Fruit fly (Drosophila melanogaster) whole organism, embryonic: ENCODE measurements around the gene PH4alphaPV.

ENCODE experiments used
- Awh ChIP-seq: fragments of 200-800 bp; sonication (Bioruptor generic); IDR thresholded peaks from 2 replicates; pipeline ENCODE4, ENCODE4 v1.3.6; 2022; ENCODE audit warnings: missing biosample characterization, missing genetic modification characterization
- CG1024 ChIP-seq: fragments of 200-800 bp; sonication (Bioruptor generic); IDR thresholded peaks from 2 replicates; pipeline ENCODE4 v1.3.6; 2022; ENCODE audit warnings: missing biosample characterization, missing genetic modification characterization
- CG10959 ChIP-seq: fragments of 200-800 bp; sonication (Bioruptor generic); IDR thresholded peaks from 2 replicates; pipeline ENCODE4 v1.3.6; 2022; ENCODE audit warnings: missing biosample characterization, missing genetic modification characterization
- CG11696 ChIP-seq: fragments of 200-800 bp; sonication (Bioruptor generic); IDR thresholded peaks from 2 replicates; pipeline ENCODE4 v1.3.6; 2022; ENCODE audit warnings: missing biosample characterization, missing genetic modification characterization
- CG14710 ChIP-seq: fragments of 200-800 bp; sonication (Bioruptor generic); optimal IDR thresholded peaks from 3 replicates; lab custom pipeline; 2019; ENCODE audit warnings: missing biosample characterization, mild to moderate bottlenecking, missing genetic modification characterization, moderate library complexity
- CG14965 ChIP-seq: fragments of 200-800 bp; sonication (Bioruptor generic); optimal IDR thresholded peaks from 2 replicates; lab custom pipeline; 2016; ENCODE audit warnings: missing biosample characterization, missing genetic modification characterization, borderline replicate concordance
- CG15269 ChIP-seq: fragments of 200-800 bp; sonication (Bioruptor generic); optimal IDR thresholded peaks from 2 replicates; lab custom pipeline; 2018; ENCODE audit warnings: missing biosample characterization, mild to moderate bottlenecking, missing genetic modification characterization, moderate library complexity
- CG1529 ChIP-seq: fragments of 200-800 bp; sonication (Bioruptor generic); optimal IDR thresholded peaks from 3 replicates; lab custom pipeline; 2018; ENCODE audit warnings: missing biosample characterization, missing genetic modification characterization
- CG15696 ChIP-seq: fragments of 200-800 bp; sonication (Bioruptor generic); optimal IDR thresholded peaks from 2 replicates; lab custom pipeline; 2019; ENCODE audit warnings: missing biosample characterization, mild to moderate bottlenecking, missing genetic modification characterization, moderate library complexity
- CG16815 ChIP-seq: fragments of 200-800 bp; sonication (Bioruptor generic); optimal IDR thresholded peaks from 3 replicates; lab custom pipeline; 2017; ENCODE audit warnings: missing biosample characterization, mild to moderate bottlenecking, missing genetic modification characterization
- CG2129 ChIP-seq: fragments of 200-800 bp; sonication (Bioruptor generic); IDR thresholded peaks from 2 replicates; pipeline ENCODE4 v1.3.6; 2022; ENCODE audit warnings: missing biosample characterization, missing genetic modification characterization; ENCODE audit not compliant: partially characterized antibody
- CG30020 ChIP-seq: fragments of 200-800 bp; optimal IDR thresholded peaks from 2 replicates; lab custom pipeline; 2019; ENCODE audit warnings: missing biosample characterization, mild to moderate bottlenecking, missing genetic modification characterization, moderate library complexity
- CG33557 ChIP-seq: fragments of 200-800 bp; sonication (Bioruptor generic); optimal IDR thresholded peaks from 2 replicates; lab custom pipeline; 2019; ENCODE audit warnings: missing biosample characterization, mild to moderate bottlenecking, missing genetic modification characterization, moderate library complexity
- CG4282 ChIP-seq: fragments of 200-800 bp; sonication (Bioruptor generic); optimal IDR thresholded peaks from 2 replicates; lab custom pipeline; 2016; ENCODE audit warnings: missing biosample characterization, missing genetic modification characterization
- CG4820 ChIP-seq: fragments of 200-800 bp; sonication (Bioruptor generic); optimal IDR thresholded peaks from 3 replicates; lab custom pipeline; 2016; ENCODE audit warnings: missing biosample characterization, missing genetic modification characterization
- CG5180 ChIP-seq: fragments of 200-800 bp; sonication (Bioruptor generic); optimal IDR thresholded peaks from 3 replicates; lab custom pipeline; 2017; ENCODE audit warnings: missing biosample characterization, missing genetic modification characterization, mild to moderate bottlenecking, moderate library complexity, missing genetic modification reagents
- CG7357 ChIP-seq: fragments of 200-800 bp; sonication (Bioruptor generic); IDR thresholded peaks from 3 replicates; pipeline ENCODE4 v1.3.6; 2022; ENCODE audit warnings: missing biosample characterization, missing genetic modification characterization
- CG7372 ChIP-seq: fragments of 200-800 bp; sonication (Bioruptor generic); IDR thresholded peaks from 2 replicates; pipeline ENCODE4 v1.3.6; 2022; ENCODE audit warnings: missing biosample characterization, missing genetic modification characterization
- CG7987 ChIP-seq: fragments of 200-800 bp; sonication (Bioruptor generic); optimal IDR thresholded peaks from 2 replicates; lab custom pipeline; 2018; ENCODE audit warnings: missing biosample characterization, mild to moderate bottlenecking, missing genetic modification characterization, moderate library complexity
- CG8281 ChIP-seq: fragments of 200-800 bp; sonication (Bioruptor generic); optimal IDR thresholded peaks from 2 replicates; lab custom pipeline; 2018; ENCODE audit warnings: missing biosample characterization, mild to moderate bottlenecking, missing genetic modification characterization, moderate library complexity
- CG8924 ChIP-seq: fragments of 200-800 bp; optimal IDR thresholded peaks from 3 replicates; lab custom pipeline; 2019; ENCODE audit warnings: missing biosample characterization, mild to moderate bottlenecking, missing genetic modification characterization, moderate library complexity
- CG8944 ChIP-seq: fragments of 200-800 bp; sonication (Bioruptor generic); optimal IDR thresholded peaks from 3 replicates; lab custom pipeline; 2016; ENCODE audit warnings: missing biosample characterization, missing genetic modification characterization
- CG9876 ChIP-seq: fragments of 200-800 bp; sonication (Bioruptor generic); optimal IDR thresholded peaks from 2 replicates; lab custom pipeline; 2016; ENCODE audit warnings: missing biosample characterization, missing genetic modification characterization
- Dfd ChIP-seq, 2 experiments: fragments of >200 bp; optimal IDR thresholded peaks; 2 replicates each; lab custom pipeline; 2017; ENCODE audit warnings: missing biosample characterization in 2 of 2, missing genetic modification characterization in 2 of 2
- Gug ChIP-seq: fragments of 200-800 bp; sonication (Bioruptor generic); IDR thresholded peaks from 4 replicates; pipeline ENCODE4 v1.3.6; 2022; ENCODE audit warnings: missing biosample characterization, missing genetic modification characterization
- HHEX ChIP-seq: fragments of 200-800 bp; sonication (Bioruptor generic); optimal IDR thresholded peaks from 3 replicates; lab custom pipeline; 2017; ENCODE audit warnings: missing biosample characterization, mild to moderate bottlenecking, missing genetic modification characterization, missing genetic modification reagents
- HLH54F ChIP-seq: fragments of 200-800 bp; sonication (Bioruptor generic); optimal IDR thresholded peaks from 3 replicates; lab custom pipeline; 2016; ENCODE audit warnings: missing biosample characterization, missing genetic modification characterization
- Kr ChIP-seq: fragments of 200-800 bp; sonication (Bioruptor generic); optimal IDR thresholded peaks from 2 replicates; lab custom pipeline; 2017; ENCODE audit warnings: missing biosample characterization, mild to moderate bottlenecking, missing genetic modification characterization
- MBD-R2 ChIP-seq: fragments of 200-800 bp; sonication (Bioruptor generic); IDR thresholded peaks from 2 replicates; pipeline ENCODE4 v1.3.6; 2022; ENCODE audit warnings: missing biosample characterization, missing genetic modification characterization
- NFAT ChIP-seq: fragments of 200-800 bp; sonication (Bioruptor generic); IDR thresholded peaks from 2 replicates; pipeline ENCODE4 v1.3.6; 2022; ENCODE audit warnings: missing biosample characterization, missing genetic modification characterization
- Spps ChIP-seq: fragments of 200-800 bp; sonication (Bioruptor generic); optimal IDR thresholded peaks from 2 replicates; lab custom pipeline; 2018; ENCODE audit warnings: missing biosample characterization, mild to moderate bottlenecking, missing genetic modification characterization
- Sry-δ ChIP-seq: fragments of 200-800 bp; sonication (Bioruptor generic); optimal IDR thresholded peaks from 2 replicates; lab custom pipeline; 2016; ENCODE audit warnings: missing biosample characterization, missing genetic modification characterization
- bab2 ChIP-seq: fragments of 200-800 bp; sonication (Bioruptor generic); optimal IDR thresholded peaks from 2 replicates; lab custom pipeline; 2016; ENCODE audit warnings: missing biosample characterization, missing genetic modification characterization
- bigmax ChIP-seq: fragments of 200-800 bp; sonication (Bioruptor generic); optimal IDR thresholded peaks from 2 replicates; lab custom pipeline; 2018; ENCODE audit warnings: missing biosample characterization, mild to moderate bottlenecking, missing genetic modification characterization
- caup ChIP-seq: fragments of 200-800 bp; sonication (Bioruptor generic); optimal IDR thresholded peaks from 3 replicates; lab custom pipeline; 2017; ENCODE audit warnings: missing biosample characterization, mild to moderate bottlenecking, missing genetic modification characterization, moderate library complexity; ENCODE audit not compliant: severe bottlenecking
- crol ChIP-seq: fragments of 200-800 bp; sonication (Bioruptor generic); IDR thresholded peaks from 2 replicates; pipeline ENCODE4 v1.3.6; 2022; ENCODE audit warnings: missing biosample characterization, missing genetic modification characterization
- da ChIP-seq: fragments of 200-800 bp; sonication (Bioruptor generic); optimal IDR thresholded peaks from 2 replicates; lab custom pipeline; 2016; ENCODE audit warnings: missing biosample characterization, missing genetic modification characterization
- ken ChIP-seq: fragments of 200-800 bp; sonication (Bioruptor generic); IDR thresholded peaks from 3 replicates; pipeline ENCODE4 v1.3.6; 2022; ENCODE audit warnings: missing biosample characterization, missing genetic modification characterization
- kni ChIP-seq: fragments of 200-800 bp; sonication (Bioruptor generic); optimal IDR thresholded peaks from 3 replicates; lab custom pipeline; 2017; ENCODE audit warnings: mild to moderate bottlenecking, missing biosample characterization, missing genetic modification reagents, missing genetic modification characterization
- mam ChIP-seq: fragments of 200-800 bp; sonication (Bioruptor generic); optimal IDR thresholded peaks from 3 replicates; lab custom pipeline; 2016; ENCODE audit warnings: missing biosample characterization, missing genetic modification characterization
- onecut ChIP-seq: fragments of 200-800 bp; sonication (Bioruptor generic); IDR thresholded peaks from 2 replicates; pipeline ENCODE4 v1.3.6; 2022; ENCODE audit warnings: missing biosample characterization, missing genetic modification characterization
- pita ChIP-seq: fragments of 200-800 bp; sonication (Bioruptor generic); optimal IDR thresholded peaks from 2 replicates; lab custom pipeline; 2017; ENCODE audit warnings: missing biosample characterization, mild to moderate bottlenecking, missing genetic modification characterization
- prd ChIP-seq, 3 experiments: fragments of >200 bp in 2 of 3; fragments of 200-800 bp in 1 of 3; sonication (Bioruptor generic) in 1 of 3; optimal IDR thresholded peaks in 2 of 3; IDR thresholded peaks in 1 of 3; 2 replicates in 2 of 3; 3 replicates in 1 of 3; pipeline versions ENCODE4 v1.3.6 to Lab custom; 2017 to 2022; ENCODE audit warnings: missing biosample characterization in 1 of 3, missing genetic modification characterization in 1 of 3
- row ChIP-seq: fragments of 200-800 bp; sonication (Bioruptor generic); IDR thresholded peaks from 3 replicates; pipeline ENCODE4 v1.3.6; 2022; ENCODE audit warnings: missing biosample characterization, missing genetic modification characterization
- sqz ChIP-seq: fragments of 200-800 bp; sonication (Bioruptor generic); optimal IDR thresholded peaks from 3 replicates; lab custom pipeline; 2018; ENCODE audit warnings: missing biosample characterization, mild to moderate bottlenecking, missing genetic modification characterization
- stwl ChIP-seq: fragments of 200-800 bp; sonication (Bioruptor generic); optimal IDR thresholded peaks from 3 replicates; lab custom pipeline; 2018; ENCODE audit warnings: missing biosample characterization, mild to moderate bottlenecking, missing genetic modification characterization, moderate library complexity
- tin ChIP-seq: fragments of 200-800 bp; sonication (Bioruptor generic); optimal IDR thresholded peaks from 3 replicates; lab custom pipeline; 2016; ENCODE audit warnings: missing biosample characterization, missing genetic modification characterization
- tna ChIP-seq: fragments of 200-800 bp; sonication (Bioruptor generic); IDR thresholded peaks from 2 replicates; pipeline ENCODE4 v1.3.6; 2022; ENCODE audit warnings: missing biosample characterization, missing genetic modification characterization; ENCODE audit not compliant: partially characterized antibody

PH4alphaPV gene

DNA sequence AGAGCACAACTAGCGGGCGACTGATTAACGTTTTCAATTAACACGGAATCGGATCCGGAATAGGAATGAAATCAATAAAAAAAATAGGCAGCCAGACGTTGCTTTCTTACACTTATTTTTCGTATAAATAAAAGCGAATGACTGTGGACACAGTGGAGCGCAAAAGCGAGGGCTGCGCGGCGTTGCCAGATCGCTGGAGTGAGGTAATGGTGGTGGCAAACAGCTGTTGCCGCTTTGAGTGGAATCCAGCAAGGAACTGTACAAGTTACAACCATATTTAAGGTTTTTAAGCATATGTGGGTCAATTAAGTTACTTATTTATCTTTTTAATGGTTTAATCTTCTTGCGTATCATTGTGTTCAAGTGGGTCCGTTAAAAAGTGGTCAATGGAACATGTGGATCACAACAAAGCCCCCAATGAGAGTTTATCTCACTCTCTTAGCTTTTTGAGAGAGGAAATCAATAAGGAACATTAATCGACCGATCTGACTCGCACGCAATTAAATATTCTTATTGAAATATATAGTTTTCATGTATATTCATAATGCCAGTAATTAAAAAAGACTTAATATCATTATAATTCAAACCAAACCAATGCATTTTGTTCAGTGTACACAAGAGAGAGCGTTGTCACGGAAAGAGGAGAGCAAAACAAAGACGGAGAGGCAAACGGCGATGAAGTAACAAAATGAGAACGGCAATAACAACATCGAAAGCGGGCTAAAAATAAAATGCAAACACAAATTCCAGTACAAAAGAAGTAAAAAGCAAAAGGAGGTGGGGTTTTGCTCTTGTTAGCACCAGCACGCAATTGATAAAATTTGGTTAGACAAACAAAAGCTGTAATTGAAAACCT is 48.0 kb downstream of the PH4alphaPV start (continued):
- TF ChIP-seq CG2129 (GFP tag; lab: Robert Waterston, UW) = no peak
- TF ChIP-seq Spps (tag; lab: Kevin White, UChicago) = peak; percentile 88
- TF ChIP-seq CG7987 = peak; percentile 85
- peak; percentile 86 for TF ChIP-seq HLH54F (GFP tag; lab: Kevin White, UChicago)
- no peak for TF ChIP-seq prd (optimal IDR thresholded peaks at IDR 0.05; lab: Kevin White, UChicago)
- peak; percentile 93 for TF ChIP-seq prd (GFP tag; IDR thresholded peaks at IDR 0.05; lab: Robert Waterston, UW)
- no peak for TF ChIP-seq kni (GFP tag; lab: Kevin White, UChicago)
- TF ChIP-seq row (GFP tag; lab: Robert Waterston, UW) = peak; percentile 94
- no peak for TF ChIP-seq tna
- TF ChIP-seq CG7357 (GFP tag; lab: Robert Waterston, UW) = peak; percentile 79
- TF ChIP-seq CG30020 (tag; lab: Kevin White, UChicago) = no peak
- TF ChIP-seq CG1024 (GFP tag; lab: Robert Waterston, UW) = peak; percentile 89
- TF ChIP-seq tin (GFP tag; lab: Kevin White, UChicago) = peak; percentile 91
- TF ChIP-seq CG33557 (GFP tag; lab: Kevin White, UChicago) = peak; percentile 63
- no peak for TF ChIP-seq Dfd (GFP tag; optimal IDR thresholded peaks at IDR 0.05; lab: Kevin White, UChicago)
- TF ChIP-seq stwl (tag; lab: Kevin White, UChicago) = peak; percentile 25
- peak; percentile 80 for TF ChIP-seq CG1529 (GFP tag; lab: Kevin White, UChicago)
- TF ChIP-seq caup (GFP tag; lab: Kevin White, UChicago) = peak; percentile 91
- peak; percentile 93 for TF ChIP-seq CG8924 (tag; lab: Kevin White, UChicago)
- peak; percentile 87 for TF ChIP-seq mam (GFP tag; lab: Kevin White, UChicago)
- peak; percentile 44 for TF ChIP-seq sqz (GFP tag; lab: Kevin White, UChicago)
- peak; percentile 81 for TF ChIP-seq CG10959 (GFP tag; lab: Robert Waterston, UW)
- TF ChIP-seq Sry-δ = peak; percentile 43
- TF ChIP-seq CG7372 (GFP tag; lab: Robert Waterston, UW) = peak; percentile 86
- TF ChIP-seq pita (GFP tag; lab: Kevin White, UChicago) = no peak
- no peak for TF ChIP-seq crol (GFP tag; lab: Robert Waterston, UW)
- peak; percentile 79 for TF ChIP-seq Gug (GFP tag; lab: Robert Waterston, UW)
- peak; percentile 91 for TF ChIP-seq HHEX (GFP tag; lab: Kevin White, UChicago)
- peak; percentile 58 for TF ChIP-seq bab2
- peak; percentile 81 for TF ChIP-seq CG14710 (tag; lab: Kevin White, UChicago)
- TF ChIP-seq CG14965 (GFP tag; lab: Kevin White, UChicago) = peak; percentile 43
- TF ChIP-seq Awh (GFP tag; lab: Robert Waterston, UW) = peak; percentile 97
- peak; percentile 91 for TF ChIP-seq CG11696 (GFP tag; lab: Robert Waterston, UW)
- TF ChIP-seq CG16815 (GFP tag; lab: Kevin White, UChicago) = peak; percentile 64
- peak; percentile 95 for TF ChIP-seq NFAT
- TF ChIP-seq CG9876 (GFP tag; lab: Kevin White, UChicago) = peak; percentile 69
- TF ChIP-seq CG15269 = peak; percentile 90
- TF ChIP-seq CG8281 (tag; lab: Kevin White, UChicago) = peak; percentile 63
- TF ChIP-seq ken (GFP tag; lab: Robert Waterston, UW) = peak; percentile 90
- peak; percentile 68; the same call in 1 of the 2 replicates for TF ChIP-seq MBD-R2 (GFP tag; lab: Robert Waterston, UW)
- TF ChIP-seq CG4820 (GFP tag; lab: Kevin White, UChicago) = peak; percentile 82
- TF ChIP-seq CG8944 (GFP tag; lab: Kevin White, UChicago) = peak; percentile 79
- TF ChIP-seq Kr (GFP tag; lab: Kevin White, UChicago) = no peak
- TF ChIP-seq CG15696 (tag; lab: Kevin White, UChicago) = peak; percentile 74
- peak; percentile 54 for TF ChIP-seq CG4282 (GFP tag; lab: Kevin White, UChicago)
- TF ChIP-seq onecut (GFP tag; lab: Robert Waterston, UW) = peak; percentile 92
- TF ChIP-seq da = peak; percentile 60
- peak; percentile 70 for TF ChIP-seq CG5180
- no peak for TF ChIP-seq bigmax
